Worm (Caenorhabditis elegans): ENCODE measurements around the gene K09A9.8.

K09A9.8 gene

DNA sequence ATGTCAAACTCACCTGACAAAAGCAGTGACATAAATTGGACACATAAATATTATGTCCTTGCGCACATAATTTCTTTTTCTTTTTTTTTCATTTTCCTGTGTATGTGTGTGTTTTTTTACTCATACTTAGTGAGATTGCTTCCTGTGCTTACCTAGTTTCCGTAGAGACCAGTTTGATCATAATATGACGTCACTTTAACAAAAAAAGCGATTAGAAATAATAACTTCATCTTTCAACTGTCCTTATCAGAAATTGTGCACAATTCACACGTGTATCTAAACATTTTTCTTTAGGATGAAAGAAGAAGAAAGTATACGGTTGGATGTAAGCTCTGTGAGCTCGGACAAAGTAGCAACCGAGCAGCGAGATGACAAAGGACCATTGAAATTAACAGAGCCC is 25.1 kb upstream of the K09A9.8 start:
- no peak for TF ChIP-seq nhr-25 (tag; optimal IDR thresholded peaks at IDR 0.05)
- TF ChIP-seq zag-1 (tag; optimal IDR thresholded peaks at IDR 0.05), result no peak
- TF ChIP-seq nhr-21 (tag; optimal IDR thresholded peaks at IDR 0.05), result no peak
- peak; percentile 36 for TF ChIP-seq crh-2 (tag; optimal IDR thresholded peaks at IDR 0.05)
- TF ChIP-seq sem-4 (tag; optimal IDR thresholded peaks at IDR 0.05), result no peak
- TF ChIP-seq sma-9 (GFP tag; optimal IDR thresholded peaks at IDR 0.05), result peak; percentile 38
- TF ChIP-seq sma-9 (tag; optimal IDR thresholded peaks at IDR 0.05), result no peak
- no peak for TF ChIP-seq ztf-1 (GFP tag; conservative IDR thresholded peaks at IDR 0.05)
- no peak for TF ChIP-seq egl-27 (tag; optimal IDR thresholded peaks at IDR 0.05)
- no peak for TF ChIP-seq nhr-23 (tag; optimal IDR thresholded peaks at IDR 0.05)
- no peak for TF ChIP-seq mbf-1 (tag; optimal IDR thresholded peaks at IDR 0.05)
- no peak for TF ChIP-seq skn-1 (tag; optimal IDR thresholded peaks at IDR 0.05)
- TF ChIP-seq nhr-237 (tag; optimal IDR thresholded peaks at IDR 0.05), result no peak
- TF ChIP-seq gmeb-1 (tag; optimal IDR thresholded peaks at IDR 0.05), result no peak
- TF ChIP-seq ztf-11 (tag; optimal IDR thresholded peaks at IDR 0.05), result no peak
- TF ChIP-seq fos-1 (tag; optimal IDR thresholded peaks at IDR 0.05), result peak; percentile 65
- TF ChIP-seq ztf-4 (tag; optimal IDR thresholded peaks at IDR 0.05), result no peak
- no peak for TF ChIP-seq ceh-16 (tag; optimal IDR thresholded peaks at IDR 0.05)

DNA sequence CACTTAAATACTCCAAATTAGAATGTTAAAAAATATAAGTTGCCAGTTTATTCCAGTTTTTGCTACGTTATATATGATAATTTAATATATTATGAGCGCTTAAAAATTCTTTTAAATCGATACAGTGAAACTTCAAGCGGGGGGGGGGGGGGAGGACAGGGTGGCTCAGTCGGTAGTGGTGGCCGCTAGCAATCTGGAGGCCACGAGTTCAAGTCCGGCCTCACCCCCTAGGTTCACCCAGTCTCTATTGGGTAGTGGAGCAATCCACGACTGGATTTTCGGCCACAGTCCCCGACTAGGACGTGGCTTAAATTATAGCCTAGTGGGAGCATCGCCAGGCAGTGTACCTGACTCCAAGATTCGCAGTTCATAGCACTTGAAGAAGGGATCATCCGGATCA is 24.0 kb upstream of the K09A9.8 start:
- TF ChIP-seq sem-4 (tag; optimal IDR thresholded peaks at IDR 0.05) (no peak), sma-3 (GFP tag; optimal IDR thresholded peaks at IDR 0.05) (no peak), elt-3 (tag; optimal IDR thresholded peaks at IDR 0.05) (no peak), nhr-25 (tag; optimal IDR thresholded peaks at IDR 0.05) (no peak), mab-5 (tag; optimal IDR thresholded peaks at IDR 0.05) (no peak), ceh-16 (tag; optimal IDR thresholded peaks at IDR 0.05) (no peak), blmp-1 (tag; optimal IDR thresholded peaks at IDR 0.05; ENCODE audit: insufficient read depth) (no peak), nhr-237 (tag; optimal IDR thresholded peaks at IDR 0.05) (no peak), unc-62 (GFP tag; optimal IDR thresholded peaks at IDR 0.05) (no peak), ztf-4 (tag; optimal IDR thresholded peaks at IDR 0.05) (no peak), nhr-10 (tag; optimal IDR thresholded peaks at IDR 0.05) (no peak)

DNA sequence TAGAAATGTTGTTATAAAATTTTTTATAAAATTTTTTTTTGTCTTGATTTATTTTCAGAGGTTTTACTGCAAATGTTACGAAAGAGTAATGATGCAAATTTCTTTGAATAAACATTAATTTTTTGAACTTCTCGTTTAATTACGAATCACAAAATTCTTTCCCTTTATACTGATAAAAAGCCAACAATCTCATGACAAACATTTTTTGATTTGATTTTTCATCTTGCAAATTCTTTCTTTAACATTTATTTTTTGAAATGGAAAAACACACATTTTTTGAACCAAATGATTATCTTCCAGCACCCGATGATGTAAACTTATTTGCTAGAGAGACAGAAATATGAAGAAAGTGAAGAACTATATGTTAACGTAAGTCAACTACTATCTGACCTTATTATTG is 23.2 kb upstream of the K09A9.8 start, which contains the start of gene K09E9.1:
TSS of gene K09E9.1 (plus strand) at position 301 of the 400 bp plus-strand sequence.
- TF ChIP-seq zag-1 (tag; optimal IDR thresholded peaks at IDR 0.05) (no peak), fos-1 (tag; optimal IDR thresholded peaks at IDR 0.05) (peak; percentile 17), peb-1 (tag; optimal IDR thresholded peaks at IDR 0.05) (no peak)

DNA sequence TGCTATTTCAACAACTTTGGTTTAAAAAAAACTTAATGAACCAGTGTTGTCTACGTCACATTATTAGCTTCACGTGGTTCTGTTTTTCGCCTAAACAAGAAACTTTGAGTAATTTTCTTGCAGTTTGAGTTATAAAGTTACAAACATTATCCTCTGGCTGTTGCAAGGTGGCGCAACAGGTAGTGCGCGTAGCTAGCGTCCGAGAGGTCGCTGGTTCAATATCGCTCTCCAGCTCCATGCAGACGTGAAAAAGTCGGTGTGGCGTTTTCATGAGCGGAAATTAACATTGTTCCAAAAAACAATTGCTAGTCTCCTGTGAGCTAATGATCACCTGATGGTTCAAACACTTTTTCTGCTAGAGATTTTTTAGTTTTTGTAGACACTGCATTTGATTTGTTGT is 22.3 kb upstream of the K09A9.8 start:
- TF ChIP-seq fos-1 (tag; optimal IDR thresholded peaks at IDR 0.05) (peak; percentile 32), nhr-129 (tag; optimal IDR thresholded peaks at IDR 0.05) (peak; percentile 18), sma-3 (GFP tag; optimal IDR thresholded peaks at IDR 0.05) (peak; percentile 24), unc-39 (tag; optimal IDR thresholded peaks at IDR 0.05) (no peak), nhr-23 (tag; optimal IDR thresholded peaks at IDR 0.05) (no peak), lin-11 (tag; optimal IDR thresholded peaks at IDR 0.05) (peak; percentile 36), lsy-2 (tag; optimal IDR thresholded peaks at IDR 0.05) (peak in 1 of 2 experiments; percentile 5), C34F6.9 (tag; optimal IDR thresholded peaks at IDR 0.05) (peak; percentile 43), sma-9 (GFP tag; optimal IDR thresholded peaks at IDR 0.05) (peak; percentile 40), sma-9 (tag; optimal IDR thresholded peaks at IDR 0.05) (no peak)

DNA sequence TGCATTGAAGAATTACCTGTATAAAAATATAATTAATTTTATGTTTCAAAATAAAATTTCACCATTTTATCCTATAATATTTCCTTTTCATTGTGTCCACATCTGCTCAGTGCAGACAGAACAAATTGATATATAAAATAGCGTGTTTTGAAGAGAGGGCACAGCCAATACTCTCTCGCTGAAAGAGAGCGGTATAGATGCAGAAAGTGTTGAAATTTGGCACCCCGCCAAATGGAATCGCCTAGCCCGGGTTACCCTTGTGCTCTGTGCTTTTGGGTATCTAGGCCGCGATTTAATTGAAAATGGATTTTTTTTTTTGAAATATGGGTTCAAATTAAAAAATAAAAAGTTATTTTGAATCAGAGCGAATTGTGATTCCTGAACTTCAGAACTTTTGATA is 20.2 kb upstream of the K09A9.8 start:
- TF ChIP-seq mbf-1 (tag; optimal IDR thresholded peaks at IDR 0.05), result no peak
- no peak for TF ChIP-seq F13H6.1 (tag; optimal IDR thresholded peaks at IDR 0.05)
- no peak for TF ChIP-seq snpc-4 (tag; optimal IDR thresholded peaks at IDR 0.05)
- TF ChIP-seq alr-1 (tag; optimal IDR thresholded peaks at IDR 0.05), result no peak
- TF ChIP-seq dmd-4 (tag; optimal IDR thresholded peaks at IDR 0.05), result no peak
- TF ChIP-seq nhr-237 (tag; optimal IDR thresholded peaks at IDR 0.05), result no peak
- no peak for TF ChIP-seq nhr-10 (tag; optimal IDR thresholded peaks at IDR 0.05)
- no peak for TF ChIP-seq egl-27 (tag; optimal IDR thresholded peaks at IDR 0.05)
- TF ChIP-seq peb-1 (tag; optimal IDR thresholded peaks at IDR 0.05), result no peak
- no peak for TF ChIP-seq nhr-6 (tag; optimal IDR thresholded peaks at IDR 0.05)
- no peak for TF ChIP-seq ZK546.5 (tag; optimal IDR thresholded peaks at IDR 0.05)
- peak in 1 of 2 experiments; percentile 32 for TF ChIP-seq lsy-2 (tag; optimal IDR thresholded peaks at IDR 0.05)
- TF ChIP-seq nhr-23 (tag; optimal IDR thresholded peaks at IDR 0.05), result no peak
- TF ChIP-seq lin-39 (tag; optimal IDR thresholded peaks at IDR 0.05), result no peak
- TF ChIP-seq sem-4 (tag; optimal IDR thresholded peaks at IDR 0.05), result no peak
- no peak for TF ChIP-seq aly-2 (tag; optimal IDR thresholded peaks at IDR 0.05)
- TF ChIP-seq nhr-11 (tag; optimal IDR thresholded peaks at IDR 0.05), result no peak
- no peak for TF ChIP-seq Y55F3AM.14 (GFP tag; optimal IDR thresholded peaks at IDR 0.05)
- peak; percentile 28 for TF ChIP-seq nhr-129 (tag; optimal IDR thresholded peaks at IDR 0.05)
- peak; percentile 52 for TF ChIP-seq crh-2 (tag; optimal IDR thresholded peaks at IDR 0.05)
- peak; percentile 20 for TF ChIP-seq sma-9 (GFP tag; optimal IDR thresholded peaks at IDR 0.05)
- no peak for TF ChIP-seq sma-9 (tag; optimal IDR thresholded peaks at IDR 0.05)
- TF ChIP-seq nhr-77 (tag; optimal IDR thresholded peaks at IDR 0.05), result no peak
- no peak for TF ChIP-seq ceh-16 (tag; optimal IDR thresholded peaks at IDR 0.05)
- TF ChIP-seq zag-1 (tag; optimal IDR thresholded peaks at IDR 0.05), result peak; percentile 18
- TF ChIP-seq mdl-1 (tag; optimal IDR thresholded peaks at IDR 0.05), result no peak
- no peak for TF ChIP-seq sma-3 (GFP tag; optimal IDR thresholded peaks at IDR 0.05)
- no peak for TF ChIP-seq skn-1 (tag; optimal IDR thresholded peaks at IDR 0.05)
- TF ChIP-seq lin-13 (GFP tag; optimal IDR thresholded peaks at IDR 0.05), result no peak
- TF ChIP-seq C34F6.9 (tag; optimal IDR thresholded peaks at IDR 0.05), result peak; percentile 55
- TF ChIP-seq mab-5 (tag; optimal IDR thresholded peaks at IDR 0.05), result no peak
- TF ChIP-seq ztf-1 (GFP tag; conservative IDR thresholded peaks at IDR 0.05), result no peak
- no peak for TF ChIP-seq gmeb-1 (tag; optimal IDR thresholded peaks at IDR 0.05)

All from whole organism, L2 larva.